Worm (Caenorhabditis elegans) whole organism, L4 larva: ENCODE data around the gene srh-172.

Source experiments
- ama-1 ChIP-seq: fragments of 150-350 bp; optimal IDR thresholded peaks from 2 replicates; lab custom pipeline; 2014; ENCODE audit warnings: inconsistent platforms, mixed read lengths
- ceh-82 ChIP-seq: sonication (generic microtip); optimal IDR thresholded peaks from 2 replicates; lab custom pipeline; 2017; ENCODE audit warnings: missing biosample characterization, missing genetic modification characterization
- lin-1 ChIP-seq: fragments of 200-800 bp; sonication (Bioruptor generic); IDR thresholded peaks from 2 replicates; pipeline ENCODE4 v1.3.6; 2022; ENCODE audit warnings: missing genetic modification reagents, missing genetic modification characterization, missing compliant biosample characterization
- lin-39 ChIP-seq: fragments of 150-350 bp; optimal IDR thresholded peaks from 2 replicates; lab custom pipeline; 2014; ENCODE audit warnings: missing biosample characterization, missing genetic modification reagents, missing genetic modification characterization
- mep-1 ChIP-seq: fragments of 150-350 bp; sonication (generic microtip); optimal IDR thresholded peaks from 3 replicates; lab custom pipeline; 2014; ENCODE audit warnings: missing biosample characterization, missing genetic modification characterization
- nhr-10 ChIP-seq: fragments of 150-350 bp; optimal IDR thresholded peaks from 2 replicates; lab custom pipeline; 2014; ENCODE audit warnings: missing biosample characterization, missing genetic modification characterization
- nhr-11 ChIP-seq: fragments of 150-350 bp; optimal IDR thresholded peaks from 2 replicates; lab custom pipeline; 2014; ENCODE audit warnings: missing biosample characterization, missing genetic modification characterization
- pha-4 ChIP-seq, 2 experiments: fragments of 150-350 bp in 1 of 2; fragments of 200-800 bp in 1 of 2; sonication (Bioruptor generic) in 1 of 2; IDR thresholded peaks in 1 of 2; optimal IDR thresholded peaks in 1 of 2; 2 replicates each; pipeline versions ENCODE4 v1.3.6 to Lab custom; 2014 to 2022; ENCODE audit warnings: missing genetic modification characterization in 2 of 2, missing genetic modification reagents in 2 of 2, missing biosample characterization in 1 of 2, missing compliant biosample characterization in 1 of 2
- sdz-12 ChIP-seq: fragments of 200-800 bp; sonication (Bioruptor generic); optimal IDR thresholded peaks from 2 replicates; lab custom pipeline; 2018; ENCODE audit warnings: mild to moderate bottlenecking, missing genetic modification characterization, missing compliant biosample characterization
- set-16 ChIP-seq: fragments of 200-800 bp; sonication (Bioruptor generic); IDR thresholded peaks from 2 replicates; pipeline ENCODE4 v1.3.6; 2022; ENCODE audit warnings: missing genetic modification reagents, missing genetic modification characterization, missing compliant biosample characterization
- snpc-4 ChIP-seq: fragments of 150-350 bp; optimal IDR thresholded peaks from 2 replicates; lab custom pipeline; 2014; ENCODE audit warnings: missing biosample characterization, missing genetic modification characterization
- unc-130 ChIP-seq: sonication (generic microtip); optimal IDR thresholded peaks from 2 replicates; lab custom pipeline; 2016; ENCODE audit warnings: missing genetic modification reagents, missing genetic modification characterization, missing compliant biosample characterization

ce11 chrV:19922613-19923012 is 36.2 kb upstream of the srh-172 start, which contains the start of gene Y60A3A.16:
- no peak for TF ChIP-seq sdz-12 (GFP tag; lab: Kevin White, UChicago)
- no peak for TF ChIP-seq nhr-11 (tag; lab: Kevin White, UChicago)
- TF ChIP-seq nhr-10 (tag; lab: Kevin White, UChicago), result no peak
- TF ChIP-seq lin-39, result no peak
- no peak for TF ChIP-seq unc-130 (GFP tag; lab: Kevin White, UChicago)
- TF ChIP-seq set-16 (GFP tag; lab: Robert Waterston, UW), result no peak
- TF ChIP-seq snpc-4 (tag; lab: Kevin White, UChicago), result no peak
- TF ChIP-seq mep-1 (tag; lab: Kevin White, UChicago), result no peak
- no peak for TF ChIP-seq ceh-82 (tag; lab: Kevin White, UChicago)
- TF ChIP-seq ama-1, result no peak
- TF ChIP-seq pha-4 (GFP tag; IDR thresholded peaks at IDR 0.05; lab: Robert Waterston, UW), result no peak
- TF ChIP-seq pha-4 (tag; optimal IDR thresholded peaks at IDR 0.05; lab: Kevin White, UChicago), result no peak
- no peak for TF ChIP-seq lin-1 (GFP tag; lab: Robert Waterston, UW)
